Worm (Caenorhabditis elegans) whole organism, late embryonic: ENCODE data around the gene sre-2.

Experiments used
- C08G9.2 ChIP-seq: sonication (generic microtip); optimal IDR thresholded peaks from 2 replicates; lab custom pipeline; 2016; ENCODE audit warnings: mild to moderate bottlenecking, missing genetic modification characterization, moderate library complexity, missing compliant biosample characterization
- F13H6.1 ChIP-seq: sonication (generic microtip); optimal IDR thresholded peaks from 2 replicates; lab custom pipeline; 2016; ENCODE audit warnings: missing genetic modification characterization, missing compliant biosample characterization
- T23F11.4 ChIP-seq: fragments of 200-800 bp; sonication (Bioruptor generic); optimal IDR thresholded peaks from 2 replicates; lab custom pipeline; 2018; ENCODE audit warnings: mild to moderate bottlenecking, missing genetic modification characterization, missing compliant biosample characterization
- Y22D7AL.16 ChIP-seq: sonication (generic microtip); optimal IDR thresholded peaks from 2 replicates; lab custom pipeline; 2016; ENCODE audit warnings: missing genetic modification characterization, missing compliant biosample characterization
- ahr-1 ChIP-seq: sonication (generic microtip); optimal IDR thresholded peaks from 2 replicates; lab custom pipeline; 2016; ENCODE audit warnings: missing genetic modification characterization, missing compliant biosample characterization
- ceh-14 ChIP-seq: sonication (generic microtip); optimal IDR thresholded peaks from 2 replicates; lab custom pipeline; 2016; ENCODE audit warnings: missing genotype, missing genetic modification characterization, missing compliant biosample characterization
- ceh-18 ChIP-seq: sonication (generic microtip); optimal IDR thresholded peaks from 2 replicates; lab custom pipeline; 2016; ENCODE audit warnings: missing genetic modification characterization, missing compliant biosample characterization
- ceh-19 ChIP-seq: fragments of 200-800 bp; sonication (Bioruptor generic); optimal IDR thresholded peaks from 2 replicates; lab custom pipeline; 2018; ENCODE audit warnings: mild to moderate bottlenecking, missing genetic modification characterization, missing compliant biosample characterization
- ceh-2 ChIP-seq: sonication (generic microtip); optimal IDR thresholded peaks from 2 replicates; lab custom pipeline; 2016; ENCODE audit warnings: missing genotype, missing genetic modification characterization, missing compliant biosample characterization
- ceh-31 ChIP-seq: sonication (generic microtip); optimal IDR thresholded peaks from 2 replicates; lab custom pipeline; 2016; ENCODE audit warnings: missing genetic modification characterization, missing compliant biosample characterization
- ceh-34 ChIP-seq: sonication (generic microtip); optimal IDR thresholded peaks from 2 replicates; lab custom pipeline; 2016; ENCODE audit warnings: mild to moderate bottlenecking, missing genetic modification characterization, missing compliant biosample characterization
- ceh-48 ChIP-seq: sonication (generic microtip); optimal IDR thresholded peaks from 2 replicates; lab custom pipeline; 2016; ENCODE audit warnings: missing genetic modification characterization, inconsistent platforms, missing compliant biosample characterization
- ceh-9 ChIP-seq: sonication (generic microtip); optimal IDR thresholded peaks from 2 replicates; lab custom pipeline; 2016; ENCODE audit warnings: mild to moderate bottlenecking, missing genetic modification characterization, inconsistent platforms, missing compliant biosample characterization
- dve-1 ChIP-seq: sonication (generic microtip); optimal IDR thresholded peaks from 2 replicates; lab custom pipeline; 2017; ENCODE audit warnings: antibody characterized with exemption, mild to moderate bottlenecking, missing genetic modification characterization, missing compliant biosample characterization
- elt-2 ChIP-seq: sonication (generic microtip); optimal IDR thresholded peaks from 2 replicates; lab custom pipeline; 2016; ENCODE audit warnings: missing genetic modification reagents, missing genetic modification characterization, missing compliant biosample characterization
- ets-4 ChIP-seq: sonication (generic microtip); optimal IDR thresholded peaks from 2 replicates; lab custom pipeline; 2016; ENCODE audit warnings: missing genetic modification characterization, missing compliant biosample characterization
- eyg-1 ChIP-seq: sonication (generic microtip); optimal IDR thresholded peaks from 2 replicates; lab custom pipeline; 2016; ENCODE audit warnings: missing genotype, missing genetic modification characterization, missing compliant biosample characterization
- fax-1 ChIP-seq: sonication (generic microtip); optimal IDR thresholded peaks from 2 replicates; lab custom pipeline; 2016; ENCODE audit warnings: missing genotype, missing genetic modification characterization, missing compliant biosample characterization
- fkh-10 ChIP-seq: fragments of 150-350 bp; optimal IDR thresholded peaks from 2 replicates; lab custom pipeline; 2014; ENCODE audit warnings: missing biosample characterization, missing genetic modification reagents, missing genetic modification characterization
- fkh-6 ChIP-seq: sonication (generic microtip); optimal IDR thresholded peaks from 2 replicates; lab custom pipeline; 2016; ENCODE audit warnings: missing genetic modification characterization, missing compliant biosample characterization
- hlh-13 ChIP-seq: fragments of 200-800 bp; sonication (Bioruptor generic); optimal IDR thresholded peaks from 2 replicates; lab custom pipeline; 2018; ENCODE audit warnings: mild to moderate bottlenecking, missing genetic modification characterization, missing compliant biosample characterization
- hlh-8 ChIP-seq: sonication (generic microtip); optimal IDR thresholded peaks from 2 replicates; lab custom pipeline; 2016; ENCODE audit warnings: missing genotype, missing genetic modification characterization, missing compliant biosample characterization
- lin-11 ChIP-seq: fragments of 200-800 bp; sonication (Bioruptor generic); optimal IDR thresholded peaks from 2 replicates; lab custom pipeline; 2018; ENCODE audit warnings: mild to moderate bottlenecking, missing genetic modification characterization, missing compliant biosample characterization
- nfya-1 ChIP-seq: sonication (generic microtip); optimal IDR thresholded peaks from 2 replicates; lab custom pipeline; 2017; ENCODE audit warnings: missing genetic modification characterization, mild to moderate bottlenecking, missing compliant biosample characterization, antibody characterized with exemption, moderate library complexity
- nhr-232 ChIP-seq: sonication (generic microtip); optimal IDR thresholded peaks from 2 replicates; lab custom pipeline; 2016; ENCODE audit warnings: missing genetic modification characterization, missing compliant biosample characterization
- odd-2 ChIP-seq: sonication (generic microtip); optimal IDR thresholded peaks from 2 replicates; lab custom pipeline; 2017; ENCODE audit warnings: antibody characterized with exemption, mild to moderate bottlenecking, missing genetic modification characterization, missing compliant biosample characterization
- pax-1 ChIP-seq: fragments of 150-350 bp; optimal IDR thresholded peaks from 2 replicates; lab custom pipeline; 2014; ENCODE audit warnings: missing biosample characterization, missing genetic modification characterization
- pha-2 ChIP-seq: sonication (generic microtip); optimal IDR thresholded peaks from 2 replicates; lab custom pipeline; 2017; ENCODE audit warnings: mild to moderate bottlenecking, missing genetic modification characterization, missing compliant biosample characterization
- pqm-1 ChIP-seq: sonication (generic microtip); optimal IDR thresholded peaks from 2 replicates; lab custom pipeline; 2016; ENCODE audit warnings: missing genetic modification characterization, missing compliant biosample characterization
- pros-1 ChIP-seq: fragments of 150-350 bp; optimal IDR thresholded peaks from 2 replicates; lab custom pipeline; 2014; ENCODE audit warnings: missing biosample characterization, missing genetic modification reagents, missing genetic modification characterization
- ref-2 ChIP-seq: sonication (generic microtip); optimal IDR thresholded peaks from 2 replicates; lab custom pipeline; 2016; ENCODE audit warnings: missing genetic modification characterization, missing compliant biosample characterization
- rnt-1 ChIP-seq: sonication (generic microtip); optimal IDR thresholded peaks from 2 replicates; lab custom pipeline; 2016; ENCODE audit warnings: missing genetic modification characterization, missing compliant biosample characterization
- sdc-2 ChIP-seq: sonication (generic microtip); optimal IDR thresholded peaks from 2 replicates; lab custom pipeline; 2016; ENCODE audit warnings: missing genotype, missing genetic modification characterization, missing compliant biosample characterization
- sox-2 ChIP-seq: fragments of 200-800 bp; sonication (Bioruptor generic); IDR thresholded peaks from 2 replicates; pipeline ENCODE4 v1.3.6; 2022; ENCODE audit warnings: missing genetic modification reagents, missing genetic modification characterization, missing compliant biosample characterization
- tbx-2 ChIP-seq: sonication (generic microtip); optimal IDR thresholded peaks from 2 replicates; lab custom pipeline; 2016; ENCODE audit warnings: missing genetic modification characterization, missing compliant biosample characterization
- tbx-7 ChIP-seq: sonication (generic microtip); optimal IDR thresholded peaks from 2 replicates; lab custom pipeline; 2016; ENCODE audit warnings: missing genotype, missing genetic modification characterization, missing compliant biosample characterization
- unc-3 ChIP-seq, 2 experiments: fragments of 200-800 bp in 1 of 2; sonication (Bioruptor generic) in 1 of 2; sonication (generic microtip) in 1 of 2; conservative IDR thresholded peaks in 1 of 2; optimal IDR thresholded peaks in 1 of 2; 2 replicates each; pipeline versions ENCODE4 v1.3.6 to Lab custom; 2016 to 2022; ENCODE audit warnings: missing compliant biosample characterization in 2 of 2, missing genetic modification characterization in 2 of 2, missing genetic modification reagents in 1 of 2
- unc-42 ChIP-seq: sonication (generic microtip); optimal IDR thresholded peaks from 2 replicates; lab custom pipeline; 2016; ENCODE audit warnings: missing genotype, missing genetic modification characterization, missing compliant biosample characterization
- unc-55 ChIP-seq: sonication (generic microtip); optimal IDR thresholded peaks from 2 replicates; lab custom pipeline; 2017; ENCODE audit warnings: missing biosample characterization, missing genetic modification reagents, missing genetic modification characterization
- unc-86 ChIP-seq: sonication (generic microtip); optimal IDR thresholded peaks from 2 replicates; lab custom pipeline; 2016; ENCODE audit warnings: missing genetic modification characterization, missing compliant biosample characterization
- zip-5 ChIP-seq: sonication (generic microtip); optimal IDR thresholded peaks from 2 replicates; lab custom pipeline; 2016; ENCODE audit warnings: missing genetic modification characterization, missing compliant biosample characterization
- ztf-16 ChIP-seq: sonication (generic microtip); optimal IDR thresholded peaks from 2 replicates; lab custom pipeline; 2017; ENCODE audit warnings: missing genetic modification characterization, missing compliant biosample characterization

The sre-2 gene

ce11 chrII:8062334-8062791 is 39.6 kb downstream of the sre-2 start, which contains the start of gene ufd-2:
Gene ufd-2 (plus strand): TSS chrII:8062741.
- TF ChIP-seq tbx-2 (tag; lab: Kevin White, UChicago), result peak; percentile 90
- peak; percentile 66 for TF ChIP-seq unc-42 (tag; lab: Kevin White, UChicago)
- TF ChIP-seq ceh-34 (tag; lab: Kevin White, UChicago), result peak; percentile 48
- TF ChIP-seq ahr-1 (tag; lab: Kevin White, UChicago), result peak; percentile 19
- peak; percentile 73 for TF ChIP-seq ceh-2 (tag; lab: Kevin White, UChicago)
- no peak for TF ChIP-seq fkh-10 (GFP tag; lab: Kevin White, UChicago)
- peak; percentile 64 for TF ChIP-seq zip-5 (tag; lab: Kevin White, UChicago)
- peak; percentile 71 for TF ChIP-seq C08G9.2 (tag; lab: Kevin White, UChicago)
- TF ChIP-seq nfya-1 (tag; lab: Kevin White, UChicago), result peak; percentile 63
- peak; percentile 56 for TF ChIP-seq ceh-14 (tag; lab: Kevin White, UChicago)
- TF ChIP-seq fax-1 (tag; lab: Kevin White, UChicago), result peak; percentile 47
- no peak for TF ChIP-seq ceh-9 (tag; lab: Kevin White, UChicago)
- peak; percentile 36 for TF ChIP-seq unc-86 (tag; lab: Kevin White, UChicago)
- TF ChIP-seq rnt-1 (tag; lab: Kevin White, UChicago), result peak; percentile 75
- TF ChIP-seq ceh-48 (tag; lab: Kevin White, UChicago), result peak; percentile 20
- TF ChIP-seq tbx-7 (tag; lab: Kevin White, UChicago), result peak; percentile 51
- peak; percentile 94 for TF ChIP-seq ceh-31 (tag; lab: Kevin White, UChicago)
- peak; percentile 41 for TF ChIP-seq ztf-16 (tag; lab: Kevin White, UChicago)
- TF ChIP-seq unc-55, result peak; percentile 15
- TF ChIP-seq F13H6.1 (tag; lab: Kevin White, UChicago), result peak; percentile 68
- TF ChIP-seq lin-11 (tag; lab: Kevin White, UChicago), result no peak
- TF ChIP-seq eyg-1 (tag; lab: Kevin White, UChicago), result no peak
- no peak for TF ChIP-seq T23F11.4
- peak; percentile 38 for TF ChIP-seq pros-1 (tag; lab: Kevin White, UChicago)
- TF ChIP-seq fkh-6 (tag; lab: Kevin White, UChicago), result peak; percentile 57
- TF ChIP-seq ref-2, result peak; percentile 82
- TF ChIP-seq sox-2 (GFP tag; lab: Robert Waterston, UW), result no peak
- TF ChIP-seq ets-4 (tag; lab: Kevin White, UChicago), result peak; percentile 50
- TF ChIP-seq unc-3 (GFP tag; conservative IDR thresholded peaks at IDR 0.05; lab: Robert Waterston, UW), result 0 out of 2 replicates have a peak, but pooled peaks have one; percentile 14
- TF ChIP-seq unc-3 (tag; optimal IDR thresholded peaks at IDR 0.05; lab: Kevin White, UChicago), result no peak
- peak; percentile 30 for TF ChIP-seq hlh-8
- TF ChIP-seq nhr-232, result no peak
- no peak for TF ChIP-seq ceh-19 (GFP tag; lab: Kevin White, UChicago)
- peak; percentile 79 for TF ChIP-seq elt-2 (tag; lab: Kevin White, UChicago)
- TF ChIP-seq ceh-18 (tag; lab: Kevin White, UChicago), result peak; percentile 71
- peak; percentile 20 for TF ChIP-seq dve-1 (tag; lab: Kevin White, UChicago)

- TF ChIP-seq rnt-1 (tag; lab: Kevin White, UChicago) (no peak), pha-2 (no peak), sdc-2 (no peak), fax-1 (tag; lab: Kevin White, UChicago) (no peak), Y22D7AL.16 (tag; lab: Kevin White, UChicago) (no peak), pqm-1 (tag; lab: Kevin White, UChicago) (no peak), hlh-13 (no peak), odd-2 (tag; lab: Kevin White, UChicago) (no peak), pax-1 (tag; lab: Kevin White, UChicago) (no peak), ztf-16 (tag; lab: Kevin White, UChicago) (no peak), ceh-34 (tag; lab: Kevin White, UChicago) (no peak), ets-4 (tag; lab: Kevin White, UChicago) (no peak)
These were observed 42.4 kb downstream of the sre-2 start for ce11 chrII:8059532-8059931.
